Fruit fly (Drosophila melanogaster): ENCODE measurements around the gene CG11106.

DNA sequence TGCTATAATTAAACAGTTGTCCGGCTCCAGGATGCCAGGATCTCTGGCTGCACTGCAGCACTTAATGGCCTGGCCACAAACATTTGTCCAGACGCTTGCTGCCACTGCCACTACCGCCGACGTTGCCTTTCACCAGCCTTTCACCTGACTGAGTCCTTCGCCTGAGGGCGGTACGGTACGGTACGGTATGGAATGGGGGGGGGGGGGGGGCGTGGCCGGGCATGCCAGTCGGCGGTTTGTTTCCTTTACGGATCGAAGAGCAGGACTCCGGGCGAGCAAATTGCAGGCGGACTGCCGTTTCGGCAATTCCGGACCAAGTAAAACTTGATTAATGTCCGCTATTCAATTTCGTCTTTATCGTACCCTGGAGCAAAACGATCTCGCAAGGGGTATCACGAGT lies 1.1 kb downstream of the CG11106 start:
- TF ChIP-seq Crg-1 (GFP tag; optimal IDR thresholded peaks at IDR 0.05) (no peak), tj (GFP tag; optimal IDR thresholded peaks at IDR 0.05) (no peak), cic (GFP tag; optimal IDR thresholded peaks at IDR 0.05) (no peak)

Data from whole organism, adult.